Fruit fly (Drosophila melanogaster) whole organism: ENCODE data around the gene CG32388.

ENCODE experiments used
- Dll ChIP-seq: fragments of >200 bp; optimal IDR thresholded peaks from 2 replicates; lab custom pipeline; 2017
- psq ChIP-seq: fragments of >200 bp; optimal IDR thresholded peaks from 2 replicates; lab custom pipeline; 2017

- TF ChIP-seq Dll (lab: Kevin White, UChicago) = no peak
- TF ChIP-seq psq (lab: Kevin White, UChicago) = no peak
These were observed 13.1 kb downstream of the CG32388 start for dm6 chr3L:6971298-6971697.
